Fruit fly (Drosophila melanogaster) whole organism, wandering third instar larva: ENCODE results near the gene REG.

ENCODE experiments used
- Abd-B ChIP-seq: fragments of >200 bp; optimal IDR thresholded peaks from 2 replicates; lab custom pipeline; 2017; ENCODE audit warnings: missing biosample characterization, missing genetic modification characterization
- Dfd ChIP-seq: fragments of >200 bp; optimal IDR thresholded peaks from 2 replicates; lab custom pipeline; 2017; ENCODE audit warnings: missing biosample characterization, missing genetic modification characterization
- GATAd ChIP-seq: sonication (Bioruptor generic); optimal IDR thresholded peaks from 2 replicates; lab custom pipeline; 2016; ENCODE audit warnings: missing biosample characterization, missing genetic modification characterization
- Jra ChIP-seq: sonication (Bioruptor generic); optimal IDR thresholded peaks from 2 replicates; lab custom pipeline; 2016; ENCODE audit warnings: missing biosample characterization, missing genetic modification characterization
- Myc ChIP-seq: fragments of >200 bp; optimal IDR thresholded peaks from 2 replicates; lab custom pipeline; 2017
- Sp1 ChIP-seq: fragments of 200-800 bp; sonication (Bioruptor generic); optimal IDR thresholded peaks from 3 replicates; lab custom pipeline; 2019; ENCODE audit warnings: missing biosample characterization, mild to moderate bottlenecking, missing genetic modification characterization, moderate library complexity
- Vsx2 ChIP-seq: fragments of 200-300, 225-300 bp; sonication (Bioruptor generic); optimal IDR thresholded peaks from 2 replicates; lab custom pipeline; 2018; ENCODE audit warnings: missing biosample characterization, missing genetic modification characterization; ENCODE audit not compliant: partially characterized antibody
- pan ChIP-seq: fragments of >200 bp; optimal IDR thresholded peaks from 2 replicates; lab custom pipeline; 2017
- usp ChIP-seq: fragments of >200 bp; optimal IDR thresholded peaks from 2 replicates; lab custom pipeline; 2017; ENCODE audit warnings: missing biosample characterization, missing genetic modification characterization

- TF ChIP-seq usp (GFP tag; lab: Kevin White, UChicago), result no peak
- no peak for TF ChIP-seq Myc (lab: Kevin White, UChicago)
- no peak for TF ChIP-seq Vsx2 (GFP tag; lab: Kevin White, UChicago)
- TF ChIP-seq Abd-B, result no peak
- TF ChIP-seq Sp1 (GFP tag; lab: Kevin White, UChicago), result no peak
- no peak for TF ChIP-seq Dfd (GFP tag; lab: Kevin White, UChicago)
- no peak for TF ChIP-seq pan (lab: Kevin White, UChicago)
- no peak for TF ChIP-seq Jra
- no peak for TF ChIP-seq GATAd (GFP tag; lab: Kevin White, UChicago)
These were observed 17.9 kb upstream of the REG start, which contains the start of gene Coq5 for dm6 chrX:13194249-13194648.
